Fruit fly (Drosophila melanogaster) whole organism, prepupa: ENCODE data around the gene CG14717.

ENCODE experiments used
- CG10631 ChIP-seq: fragments of 200-800 bp; sonication (Bioruptor generic); optimal IDR thresholded peaks from 2 replicates; lab custom pipeline; 2016; ENCODE audit warnings: missing biosample characterization, missing genetic modification characterization
- CG11762 ChIP-seq: fragments of 200-800 bp; sonication (Bioruptor generic); optimal IDR thresholded peaks from 3 replicates; lab custom pipeline; 2016; ENCODE audit warnings: missing biosample characterization, missing genetic modification characterization; ENCODE audit not compliant: insufficient read depth
- CG11902 ChIP-seq: fragments of 200-800 bp; sonication (Bioruptor generic); optimal IDR thresholded peaks from 3 replicates; lab custom pipeline; 2016; ENCODE audit warnings: missing biosample characterization, missing genetic modification characterization
- CG15336 ChIP-seq: fragments of 200-800 bp; sonication (Bioruptor generic); IDR thresholded peaks from 2 replicates; pipeline ENCODE4 v1.3.6; 2022; ENCODE audit warnings: missing biosample characterization, missing genetic modification characterization
- CG16779 ChIP-seq: fragments of 200-800 bp; sonication (Bioruptor generic); optimal IDR thresholded peaks from 3 replicates; lab custom pipeline; 2017; ENCODE audit warnings: missing biosample characterization, mild to moderate bottlenecking, missing genetic modification characterization
- CG32006 ChIP-seq: fragments of 200-800 bp; sonication (Bioruptor generic); optimal IDR thresholded peaks from 3 replicates; lab custom pipeline; 2017; ENCODE audit warnings: missing biosample characterization, mild to moderate bottlenecking, missing genetic modification characterization
- CG3919 ChIP-seq: fragments of 200-800 bp; sonication (Bioruptor generic); optimal IDR thresholded peaks from 3 replicates; lab custom pipeline; 2016; ENCODE audit warnings: missing biosample characterization, missing genetic modification characterization
- CG6163 ChIP-seq: fragments of 200-800 bp; sonication (Bioruptor generic); IDR thresholded peaks from 3 replicates; pipeline ENCODE4 v1.3.6; 2022; ENCODE audit warnings: missing biosample characterization, missing genetic modification characterization
- CG6276 ChIP-seq: fragments of 200-800 bp; sonication (Bioruptor generic); optimal IDR thresholded peaks from 2 replicates; lab custom pipeline; 2017; ENCODE audit warnings: missing biosample characterization, mild to moderate bottlenecking, missing genetic modification characterization
- CG6808 ChIP-seq: fragments of 200-800 bp; sonication (Bioruptor generic); optimal IDR thresholded peaks from 3 replicates; lab custom pipeline; 2017; ENCODE audit warnings: missing biosample characterization, missing genetic modification characterization, mild to moderate bottlenecking, moderate library complexity, missing genetic modification reagents
- CG6854 ChIP-seq: fragments of 200-800 bp; sonication (Bioruptor generic); optimal IDR thresholded peaks from 2 replicates; lab custom pipeline; 2017; ENCODE audit warnings: missing biosample characterization, mild to moderate bottlenecking, missing genetic modification characterization
- CG7368 ChIP-seq: fragments of 200-800 bp; sonication (Bioruptor generic); optimal IDR thresholded peaks from 3 replicates; lab custom pipeline; 2016; ENCODE audit warnings: missing biosample characterization, missing genetic modification characterization
- CG8119 ChIP-seq: fragments of 200-800 bp; sonication (Bioruptor generic); IDR thresholded peaks from 3 replicates; pipeline ENCODE4 v1.3.6; 2022; ENCODE audit warnings: missing biosample characterization, missing genetic modification characterization
- Eip93F ChIP-seq: fragments of 200-800 bp; sonication (Bioruptor generic); optimal IDR thresholded peaks from 2 replicates; lab custom pipeline; 2016; ENCODE audit warnings: missing biosample characterization, mild to moderate bottlenecking, missing genetic modification characterization
- Ets21C ChIP-seq: fragments of 200-800 bp; sonication (Bioruptor generic); optimal IDR thresholded peaks from 3 replicates; lab custom pipeline; 2016; ENCODE audit warnings: missing biosample characterization, missing genetic modification characterization
- Ets96B ChIP-seq: fragments of 200-800 bp; optimal IDR thresholded peaks from 2 replicates; lab custom pipeline; 2019; ENCODE audit warnings: missing biosample characterization, mild to moderate bottlenecking, missing genetic modification characterization, moderate library complexity
- Hr4 ChIP-seq: fragments of 200-800 bp; sonication (Bioruptor generic); optimal IDR thresholded peaks from 3 replicates; lab custom pipeline; 2016; ENCODE audit warnings: missing biosample characterization, missing genetic modification characterization
- Lpt ChIP-seq: fragments of 200-800 bp; sonication (Bioruptor generic); optimal IDR thresholded peaks from 3 replicates; lab custom pipeline; 2016; ENCODE audit warnings: missing biosample characterization, missing genetic modification characterization
- Met ChIP-seq: fragments of 200-800 bp; sonication (Bioruptor generic); optimal IDR thresholded peaks from 3 replicates; lab custom pipeline; 2016; ENCODE audit warnings: missing biosample characterization, missing genetic modification characterization
- OdsH ChIP-seq: fragments of 200-800 bp; sonication (Bioruptor generic); optimal IDR thresholded peaks from 3 replicates; lab custom pipeline; 2016; ENCODE audit warnings: missing biosample characterization, missing genetic modification characterization
- Sox102F ChIP-seq: fragments of 200-800 bp; sonication (Bioruptor generic); optimal IDR thresholded peaks from 2 replicates; lab custom pipeline; 2016; ENCODE audit warnings: missing biosample characterization, mild to moderate bottlenecking, missing genetic modification characterization
- Sox14 ChIP-seq: fragments of 200-800 bp; sonication (Bioruptor generic); optimal IDR thresholded peaks from 3 replicates; lab custom pipeline; 2016; ENCODE audit warnings: missing biosample characterization, missing genetic modification characterization
- Sox15 ChIP-seq: fragments of 200-800 bp; sonication (Bioruptor generic); optimal IDR thresholded peaks from 3 replicates; lab custom pipeline; 2016; ENCODE audit warnings: missing biosample characterization, missing genetic modification characterization
- achi ChIP-seq: fragments of 200-800 bp; sonication (Bioruptor generic); optimal IDR thresholded peaks from 3 replicates; lab custom pipeline; 2016; ENCODE audit warnings: missing biosample characterization, missing genetic modification characterization
- acj6 ChIP-seq: fragments of 200-800 bp; sonication (Bioruptor generic); optimal IDR thresholded peaks from 3 replicates; lab custom pipeline; 2016; ENCODE audit warnings: missing biosample characterization, missing genetic modification characterization
- eg ChIP-seq: fragments of 200-800 bp; sonication (Bioruptor generic); IDR thresholded peaks from 3 replicates; pipeline ENCODE4 v1.3.6; 2022; ENCODE audit warnings: missing biosample characterization, missing genetic modification characterization
- fd59A ChIP-seq: fragments of 200-800 bp; sonication (Bioruptor generic); optimal IDR thresholded peaks from 2 replicates; lab custom pipeline; 2017; ENCODE audit warnings: missing biosample characterization, mild to moderate bottlenecking, missing genetic modification characterization, missing genetic modification reagents
- fd85E ChIP-seq: fragments of 200-800 bp; sonication (Bioruptor generic); optimal IDR thresholded peaks from 3 replicates; lab custom pipeline; 2016; ENCODE audit warnings: missing biosample characterization, missing genetic modification characterization
- fkh ChIP-seq: fragments of 200-800 bp; sonication (Bioruptor generic); optimal IDR thresholded peaks from 3 replicates; lab custom pipeline; 2017; ENCODE audit warnings: missing biosample characterization, mild to moderate bottlenecking, missing genetic modification characterization, moderate library complexity
- net ChIP-seq: fragments of 200-800 bp; sonication (Bioruptor generic); optimal IDR thresholded peaks from 3 replicates; lab custom pipeline; 2016; ENCODE audit warnings: missing biosample characterization, missing genetic modification characterization
- salr ChIP-seq, 2 experiments: fragments of 200-800 bp; sonication (Bioruptor generic); optimal IDR thresholded peaks; 3 replicates each; lab custom pipeline; 2016 to 2018; ENCODE audit warnings: missing biosample characterization in 2 of 2, missing genetic modification characterization in 2 of 2, mild to moderate bottlenecking in 1 of 2
- spab ChIP-seq: fragments of 200-800 bp; sonication (Bioruptor generic); optimal IDR thresholded peaks from 2 replicates; lab custom pipeline; 2017; ENCODE audit warnings: missing biosample characterization, mild to moderate bottlenecking, missing genetic modification characterization, missing genetic modification reagents
- ss ChIP-seq, 2 experiments: fragments of 200-800 bp; sonication (Bioruptor generic); optimal IDR thresholded peaks; 2 replicates in 1 of 2; 3 replicates in 1 of 2; lab custom pipeline; 2017 to 2018; ENCODE audit warnings: mild to moderate bottlenecking in 2 of 2, missing biosample characterization in 2 of 2, missing genetic modification characterization in 2 of 2, moderate library complexity in 1 of 2
- svp ChIP-seq: fragments of 200-800 bp; sonication (Bioruptor generic); peaks from one replicate; lab custom pipeline; 2016; ENCODE audit warnings: missing biosample characterization, missing genetic modification characterization
- topi ChIP-seq: fragments of 200-800 bp; sonication (Bioruptor generic); optimal IDR thresholded peaks from 3 replicates; lab custom pipeline; 2016; ENCODE audit warnings: missing biosample characterization, missing genetic modification characterization
- vri ChIP-seq: fragments of 200-800 bp; sonication (Bioruptor generic); optimal IDR thresholded peaks from 3 replicates; lab custom pipeline; 2016; ENCODE audit warnings: missing biosample characterization, mild to moderate bottlenecking, missing genetic modification characterization

Gene CG14717

DNA sequence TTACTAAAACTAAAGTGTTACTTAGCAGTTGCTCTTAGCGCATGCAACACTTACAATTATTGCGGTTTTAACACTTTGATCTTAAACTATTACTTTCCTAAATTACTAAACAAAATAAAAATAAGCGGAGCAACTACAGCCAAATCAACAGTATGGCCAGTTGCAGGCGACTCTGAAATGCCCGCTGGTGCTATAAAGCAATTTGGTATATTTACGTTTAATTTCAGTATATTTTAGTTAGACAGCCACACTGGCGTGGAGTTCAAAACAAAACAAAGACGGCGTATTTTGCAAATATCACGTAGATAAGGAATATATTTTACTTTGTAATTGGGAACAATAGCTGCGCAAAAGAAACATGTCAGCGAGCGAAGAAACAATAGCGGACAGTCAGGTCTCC, 16.8 kb upstream of the CG14717 start, which contains the start of the genes Taf12 and Ho (continued):
- TF ChIP-seq achi (GFP tag; lab: Kevin White, UChicago) (no peak), fkh (peak; percentile 54), svp (GFP tag; lab: Kevin White, UChicago) (peak; percentile 70), CG6808 (GFP tag; lab: Kevin White, UChicago) (no peak), CG10631 (GFP tag; lab: Kevin White, UChicago) (no peak), Met (GFP tag; lab: Kevin White, UChicago) (no peak), CG8119 (no peak), Hr4 (no peak)

DNA sequence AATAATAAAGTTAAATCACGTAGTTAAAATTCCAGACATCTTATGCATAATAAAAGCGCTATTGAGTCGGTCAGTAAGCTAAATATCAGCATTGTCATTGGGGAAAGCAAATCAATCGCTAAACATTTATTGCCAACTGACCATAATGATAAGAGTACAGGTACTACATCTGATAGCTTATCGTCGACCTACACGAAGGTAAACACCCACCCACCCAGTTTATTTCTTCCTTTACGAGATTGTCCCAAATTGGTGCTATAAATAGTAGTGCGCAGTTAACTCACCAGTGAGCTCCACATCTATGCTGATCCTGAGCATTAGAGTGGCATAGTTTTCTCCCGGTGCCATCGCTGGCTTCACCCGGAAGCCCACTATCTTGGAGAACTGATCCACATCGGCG, 12.6 kb upstream of the CG14717 start:
- TF ChIP-seq Sox15 (GFP tag; lab: Kevin White, UChicago) (no peak), Sox102F (GFP tag; lab: Kevin White, UChicago) (no peak), acj6 (GFP tag; lab: Kevin White, UChicago) (no peak), vri (GFP tag; lab: Kevin White, UChicago) (peak; percentile 35), Ets96B (no peak)

DNA sequence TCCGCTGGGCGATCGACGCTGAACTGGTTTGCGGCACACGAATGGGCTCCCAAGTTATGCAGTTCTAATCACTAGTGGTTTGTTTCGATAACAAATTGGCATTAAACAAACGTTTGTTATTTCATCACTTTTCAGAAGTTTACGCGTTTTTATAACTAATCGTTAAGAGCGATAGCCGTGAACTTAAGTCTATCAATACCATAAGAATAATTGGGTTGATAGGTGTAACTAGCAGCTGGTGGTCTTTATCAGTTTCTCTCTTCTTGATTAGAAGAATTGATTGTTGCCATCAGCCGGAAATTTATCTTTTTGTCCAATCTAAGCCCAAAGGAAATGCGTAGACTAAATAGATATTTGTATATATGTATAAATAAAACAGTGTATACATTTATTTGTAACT, 12.0 kb upstream of the CG14717 start, which contains the start of gene CG6830:
CG6830 (minus strand) TSS at position 27 of the 400 bp plus-strand sequence.
- TF ChIP-seq CG11762 (GFP tag; lab: Kevin White, UChicago) (no peak), CG6163 (GFP tag; lab: Robert Waterston, UW) (no peak), CG16779 (tag; lab: Kevin White, UChicago) (no peak), fd59A (GFP tag; lab: Kevin White, UChicago) (no peak), salr (GFP tag; optimal IDR thresholded peaks at IDR 0.05; lab: Kevin White, UChicago) (no peak), CG3919 (GFP tag; lab: Kevin White, UChicago) (no peak), vri (GFP tag; lab: Kevin White, UChicago) (no peak), topi (GFP tag; lab: Kevin White, UChicago) (no peak), Ets21C (GFP tag; lab: Kevin White, UChicago) (no peak), Sox15 (GFP tag; lab: Kevin White, UChicago) (no peak), Eip93F (no peak)

DNA sequence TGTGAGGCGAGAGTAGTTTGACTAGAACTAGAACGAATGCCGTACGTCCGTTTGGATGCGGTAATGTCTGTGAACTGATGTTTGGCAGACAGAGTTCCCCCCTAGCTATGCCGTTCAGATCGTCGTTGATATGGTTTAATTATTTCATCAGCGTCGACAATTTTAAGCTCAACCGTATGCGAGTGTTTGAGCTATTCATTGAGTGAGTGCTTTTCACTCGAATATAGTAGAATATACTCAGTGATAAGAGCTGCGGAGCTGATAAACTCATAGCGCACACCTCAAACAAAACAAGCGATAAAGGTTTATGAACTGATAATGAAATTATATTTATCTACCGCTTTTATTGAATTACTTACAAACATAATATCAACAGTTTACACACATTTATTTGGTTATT, 8.3 kb upstream of the CG14717 start, which contains the start of gene CG6834:
CG6834 (minus strand) TSS at position 79 of the 400 bp plus-strand sequence.
- TF ChIP-seq Eip93F, result no peak
- TF ChIP-seq svp (GFP tag; lab: Kevin White, UChicago), result peak; percentile 71
- no peak for TF ChIP-seq ss (GFP tag; optimal IDR thresholded peaks at IDR 0.05; lab: Kevin White, UChicago)
- peak; percentile 49 for TF ChIP-seq fkh
- no peak for TF ChIP-seq CG15336
- TF ChIP-seq net, result no peak
- peak; percentile 64 for TF ChIP-seq vri (GFP tag; lab: Kevin White, UChicago)
- no peak for TF ChIP-seq CG6854 (GFP tag; lab: Kevin White, UChicago)

DNA sequence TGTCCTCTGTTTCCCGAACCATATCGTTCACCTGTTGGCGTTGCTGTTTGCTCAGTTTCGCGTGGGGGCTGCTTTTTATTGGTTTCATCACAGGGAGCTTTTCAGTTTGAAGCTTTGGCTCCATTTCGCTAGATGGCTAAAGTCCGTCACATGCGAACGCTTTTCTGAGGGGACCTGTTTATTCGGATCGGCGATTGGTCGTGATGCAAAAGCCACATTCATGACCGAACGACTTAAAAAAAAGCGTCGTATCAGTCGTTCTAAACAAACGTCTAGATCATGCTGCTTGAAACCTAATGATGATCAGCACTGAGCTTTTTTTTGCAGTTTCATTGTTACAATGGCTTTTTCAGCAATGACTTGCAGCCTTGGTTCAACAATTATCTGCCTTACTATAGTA, 6.4 kb upstream of the CG14717 start, which contains the start of gene CG6908:
CG6908 (minus strand) TSS at position 152 of the 400 bp plus-strand sequence.
- TF ChIP-seq CG7368 (GFP tag; lab: Kevin White, UChicago) (no peak), Lpt (GFP tag; lab: Kevin White, UChicago) (no peak), eg (GFP tag; lab: Robert Waterston, UW) (0 out of 3 replicates have a peak, but pooled peaks have one; percentile 30), vri (GFP tag; lab: Kevin White, UChicago) (peak; percentile 45), CG10631 (GFP tag; lab: Kevin White, UChicago) (no peak), salr (GFP tag; optimal IDR thresholded peaks at IDR 0.05; lab: Kevin White, UChicago) (no peak), spab (GFP tag; lab: Kevin White, UChicago) (no peak), CG32006 (GFP tag; lab: Kevin White, UChicago) (no peak), CG16779 (tag; lab: Kevin White, UChicago) (no peak), CG6276 (GFP tag; lab: Kevin White, UChicago) (peak; percentile 16), fd85E (GFP tag; lab: Kevin White, UChicago) (no peak), CG11902 (GFP tag; lab: Kevin White, UChicago) (no peak), fd59A (GFP tag; lab: Kevin White, UChicago) (no peak), CG15336 (0 out of 2 replicates have a peak, but pooled peaks have one; percentile 24), OdsH (no peak), svp (GFP tag; lab: Kevin White, UChicago) (peak; percentile 76), Sox14 (GFP tag; lab: Kevin White, UChicago) (no peak), CG3919 (GFP tag; lab: Kevin White, UChicago) (no peak)
